Fruit fly (Drosophila melanogaster) Kc167 (cell line): Measurements from ENCODE around the gene lectin-37Da.

ENCODE experiments used
- Myc ChIP-seq: fragments of >200 bp; optimal IDR thresholded peaks from 2 replicates; lab custom pipeline; 2017; ENCODE audit warnings: missing external identifiers
- Sin3A ChIP-seq: fragments of >200 bp; optimal IDR thresholded peaks from 2 replicates; lab custom pipeline; 2018; ENCODE audit warnings: missing external identifiers
- h ChIP-seq: fragments of >200 bp; optimal IDR thresholded peaks from 3 replicates; lab custom pipeline; 2018; ENCODE audit warnings: missing external identifiers
- insv ChIP-seq: fragments of >200 bp; optimal IDR thresholded peaks from 3 replicates; lab custom pipeline; 2018; ENCODE audit warnings: missing external identifiers
- psq ChIP-seq: fragments of >200 bp; optimal IDR thresholded peaks from 2 replicates; lab custom pipeline; 2017; ENCODE audit warnings: missing external identifiers
- ttk ChIP-seq: sonication (Bioruptor generic); optimal IDR thresholded peaks from 2 replicates; lab custom pipeline; 2017; ENCODE audit warnings: missing external identifiers

DNA sequence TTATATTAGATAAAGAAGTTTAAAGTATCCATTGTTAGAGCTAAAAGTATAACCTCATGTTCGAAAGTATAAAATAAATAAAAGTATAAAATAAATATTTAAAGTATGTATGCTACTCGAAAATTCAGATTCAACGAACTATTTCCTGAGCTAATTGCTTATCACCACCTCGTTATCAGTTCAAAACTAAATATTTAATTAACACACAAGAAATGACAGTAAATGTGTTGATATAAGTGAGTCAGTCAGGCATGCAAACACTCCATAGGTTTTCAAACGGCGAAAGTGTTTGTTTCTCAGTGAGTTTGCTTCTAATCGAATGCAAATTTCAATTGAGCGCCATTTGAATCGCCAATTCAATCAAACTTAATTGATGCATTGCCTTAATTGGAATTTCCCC is 16.1 kb downstream of the lectin-37Da start:
- TF ChIP-seq psq (lab: Kevin White, UChicago) = no peak
- no peak for TF ChIP-seq ttk
- no peak for TF ChIP-seq insv (lab: Kevin White, UChicago)
- TF ChIP-seq Myc = no peak
- TF ChIP-seq h (lab: Kevin White, UChicago) = no peak
- no peak for TF ChIP-seq Sin3A
